Worm (Caenorhabditis elegans): ENCODE measurements around the gene lec-11.

Gene lec-11

ce11 chrIV:6555388-6556330 lies 34.3 kb downstream of the lec-11 start, which contains the start of gene paqr-1 (continued):
- TF ChIP-seq snu-23 (GFP tag; optimal IDR thresholded peaks at IDR 0.05) (peak; percentile 51), lin-13 (GFP tag; optimal IDR thresholded peaks at IDR 0.05) (no peak), egl-13 (tag; optimal IDR thresholded peaks at IDR 0.05) (no peak), efl-1 (optimal IDR thresholded peaks at IDR 0.05) (peak; percentile 80 to 85), efl-1 (GFP tag; optimal IDR thresholded peaks at IDR 0.05 in 1 of 2) (peak; percentile 81 to 94), fkh-4 (tag; optimal IDR thresholded peaks at IDR 0.05; ENCODE audit: borderline replicate concordance) (no peak), fkh-8 (tag; optimal IDR thresholded peaks at IDR 0.05) (peak; percentile 60), nhr-84 (tag; optimal IDR thresholded peaks at IDR 0.05) (no peak), lin-35 (GFP tag; optimal IDR thresholded peaks at IDR 0.05) (peak; percentile 66 to 81), unc-130 (tag; optimal IDR thresholded peaks at IDR 0.05) (peak; percentile 22), Y116A8C.19 (tag; optimal IDR thresholded peaks at IDR 0.05; ENCODE audit: borderline replicate concordance) (no peak), ceh-8 (GFP tag; optimal IDR thresholded peaks at IDR 0.05) (no peak), rnt-1 (tag; optimal IDR thresholded peaks at IDR 0.05) (peak; percentile 40), lin-14 (GFP tag; optimal IDR thresholded peaks at IDR 0.05) (peak; percentile 47), ets-5 (GFP tag; IDR thresholded peaks at IDR 0.05) (no peak), mep-1 (tag; optimal IDR thresholded peaks at IDR 0.05) (peak; percentile 42), unc-30 (tag; optimal IDR thresholded peaks at IDR 0.05) (no peak), sptf-1 (tag; optimal IDR thresholded peaks at IDR 0.05) (no peak), hlh-4 (tag; optimal IDR thresholded peaks at IDR 0.05) (no peak), ceh-90 (tag; optimal IDR thresholded peaks at IDR 0.05) (no peak), nhr-76 (tag; optimal IDR thresholded peaks at IDR 0.05) (no peak), skn-1 (tag; optimal IDR thresholded peaks at IDR 0.05) (no peak), elt-3 (tag; optimal IDR thresholded peaks at IDR 0.05) (peak in 1 of 6 experiments; percentile 28), egl-27 (tag; optimal IDR thresholded peaks at IDR 0.05) (no peak), sox-4 (tag; optimal IDR thresholded peaks at IDR 0.05) (no peak), dpl-1 (GFP tag; optimal IDR thresholded peaks at IDR 0.05) (peak; percentile 55 to 86 (median 71)), nhr-19 (GFP tag; conservative IDR thresholded peaks at IDR 0.05) (no peak; the same call in 1 of the 2 replicates), C04F5.9 (tag; optimal IDR thresholded peaks at IDR 0.05) (no peak), ztf-11 (tag; optimal IDR thresholded peaks at IDR 0.05) (no peak), lsy-2 (tag; optimal IDR thresholded peaks at IDR 0.05) (peak; percentile 34 to 43), pqm-1 (tag; optimal IDR thresholded peaks at IDR 0.05) (no peak), swsn-7 (tag; optimal IDR thresholded peaks at IDR 0.05) (peak; percentile 2), nhr-11 (tag; optimal IDR thresholded peaks at IDR 0.05) (no peak), nhr-12 (tag; optimal IDR thresholded peaks at IDR 0.05) (no peak)

ce11 chrIV:6554865-6555264 lies 35.1 kb downstream of the lec-11 start:
- TF ChIP-seq xbp-1 (tag; optimal IDR thresholded peaks at IDR 0.05): no peak
- no peak for TF ChIP-seq ceh-88 (GFP tag; IDR thresholded peaks at IDR 0.05)
- TF ChIP-seq nhr-90 (tag; optimal IDR thresholded peaks at IDR 0.05; ENCODE audit: poor library complexity): peak; percentile 45
- no peak for TF ChIP-seq ets-5 (GFP tag; IDR thresholded peaks at IDR 0.05)
- no peak for TF ChIP-seq mef-2 (tag; optimal IDR thresholded peaks at IDR 0.05)
- no peak for TF ChIP-seq mep-1 (tag; optimal IDR thresholded peaks at IDR 0.05)
- no peak for TF ChIP-seq egl-27 (tag; optimal IDR thresholded peaks at IDR 0.05)
- TF ChIP-seq ama-1 (optimal IDR thresholded peaks at IDR 0.05): no peak
- no peak for TF ChIP-seq nhr-20 (tag; optimal IDR thresholded peaks at IDR 0.05)
- no peak for TF ChIP-seq mab-9 (GFP tag; IDR thresholded peaks at IDR 0.05)
- TF ChIP-seq aly-2 (tag; optimal IDR thresholded peaks at IDR 0.05): no peak
- no peak for TF ChIP-seq egl-13 (tag; optimal IDR thresholded peaks at IDR 0.05)
- TF ChIP-seq ceh-8 (GFP tag; optimal IDR thresholded peaks at IDR 0.05): no peak
- TF ChIP-seq nhr-28 (tag; optimal IDR thresholded peaks at IDR 0.05): no peak
- no peak for TF ChIP-seq swsn-7 (tag; optimal IDR thresholded peaks at IDR 0.05)
- no peak for TF ChIP-seq unc-86 (tag; optimal IDR thresholded peaks at IDR 0.05)
- TF ChIP-seq alr-1 (tag; optimal IDR thresholded peaks at IDR 0.05; ENCODE audit: borderline replicate concordance): no peak
- no peak for TF ChIP-seq skn-1 (tag; optimal IDR thresholded peaks at IDR 0.05)
- no peak for TF ChIP-seq nhr-85 (tag)
- TF ChIP-seq zag-1 (tag; optimal IDR thresholded peaks at IDR 0.05): no peak
- no peak for TF ChIP-seq lin-15B (tag; optimal IDR thresholded peaks at IDR 0.05)
- TF ChIP-seq unc-130 (tag; optimal IDR thresholded peaks at IDR 0.05): peak; percentile 28
- TF ChIP-seq sptf-1 (tag; optimal IDR thresholded peaks at IDR 0.05): no peak
- TF ChIP-seq lin-13 (GFP tag; optimal IDR thresholded peaks at IDR 0.05): no peak
- peak; percentile 29 for TF ChIP-seq hpl-2 (GFP tag; optimal IDR thresholded peaks at IDR 0.05)
- TF ChIP-seq Y116A8C.19 (tag; optimal IDR thresholded peaks at IDR 0.05; ENCODE audit: borderline replicate concordance): no peak
- no peak for TF ChIP-seq nhr-237 (tag; optimal IDR thresholded peaks at IDR 0.05)
